Worm (Caenorhabditis elegans): ENCODE results near the gene F58H1.7.

F58H1.7 gene

DNA sequence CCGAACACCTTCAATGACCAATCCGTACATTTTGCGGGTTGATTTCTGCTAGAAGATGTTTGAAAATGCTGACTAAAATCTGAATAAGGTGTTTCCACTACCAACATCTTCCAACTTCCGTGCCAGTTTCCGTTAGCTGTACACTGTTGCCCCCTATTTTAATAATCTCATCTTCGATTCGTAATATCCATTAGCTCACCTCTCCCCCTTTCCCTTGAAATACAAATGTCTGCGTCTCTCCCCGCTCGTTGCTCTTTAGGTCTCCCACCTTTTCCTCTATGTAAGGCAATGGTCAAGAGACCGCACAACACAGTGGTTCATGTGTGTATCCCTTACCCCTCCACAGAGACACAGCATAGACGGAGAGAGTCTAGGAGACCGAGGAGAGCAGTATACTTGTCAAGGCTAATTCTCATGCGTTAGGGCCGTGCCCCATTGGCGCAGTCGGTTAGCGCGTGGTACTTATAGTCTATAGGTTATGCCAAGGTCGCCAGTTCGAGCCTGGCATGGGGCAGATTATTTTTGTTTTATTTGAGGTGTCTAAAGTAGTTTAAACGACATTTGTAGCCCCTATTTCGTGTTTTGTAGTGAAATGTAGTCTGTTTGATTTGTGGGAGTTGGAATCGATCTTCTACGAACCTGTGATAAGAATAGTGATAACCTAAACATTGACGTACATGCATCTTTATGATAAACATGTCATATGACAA lies 37.3 kb upstream of the F58H1.7 start, which contains the start of gene gcy-33:
TSS of gene gcy-33 (minus strand) at position 51 of the 710 bp plus-strand sequence.
- TF ChIP-seq lin-1 (GFP tag; IDR thresholded peaks at IDR 0.05) (peak; percentile 96), egl-43 (GFP tag; IDR thresholded peaks at IDR 0.05) (peak; percentile 97), spr-3 (GFP tag; optimal IDR thresholded peaks at IDR 0.05) (peak; percentile 80), hmg-1.1 (GFP tag; IDR thresholded peaks at IDR 0.05) (peak; percentile 98), hlh-30 (tag; optimal IDR thresholded peaks at IDR 0.05; ENCODE audit: insufficient read depth) (peak; percentile 89), Y48G9A.11 (GFP tag; IDR thresholded peaks at IDR 0.05) (peak; percentile 82), F37D6.2 (tag; optimal IDR thresholded peaks at IDR 0.05) (peak; percentile 32), zip-2 (tag; optimal IDR thresholded peaks at IDR 0.05) (peak; percentile 75), nhr-6 (tag; optimal IDR thresholded peaks at IDR 0.05) (peak; percentile 97), rbr-2 (tag; optimal IDR thresholded peaks at IDR 0.05) (peak; percentile 86), daf-19 (GFP tag; conservative IDR thresholded peaks at IDR 0.05) (peak; percentile 84), dve-1 (tag; optimal IDR thresholded peaks at IDR 0.05; ENCODE audit: insufficient read depth) (peak; percentile 94), attf-4 (tag; optimal IDR thresholded peaks at IDR 0.05) (no peak), aly-2 (tag; optimal IDR thresholded peaks at IDR 0.05) (no peak), ceh-20 (GFP tag; IDR thresholded peaks at IDR 0.05) (peak; percentile 73), Y5F2A.4 (GFP tag; optimal IDR thresholded peaks at IDR 0.05) (peak; percentile 51), F10B5.3 (tag; optimal IDR thresholded peaks at IDR 0.05) (peak; percentile 37), hlh-11 (tag; optimal IDR thresholded peaks at IDR 0.05) (peak; percentile 84), php-3 (GFP tag; IDR thresholded peaks at IDR 0.05) (peak; percentile 93), mdt-29 (GFP tag; IDR thresholded peaks at IDR 0.05) (peak; percentile 89), lim-7 (GFP tag; IDR thresholded peaks at IDR 0.05) (peak; percentile 93), arid-1 (GFP tag; conservative IDR thresholded peaks at IDR 0.05) (peak; percentile 87), fkh-10 (GFP tag; optimal IDR thresholded peaks at IDR 0.05) (no peak), ztf-11 (tag; optimal IDR thresholded peaks at IDR 0.05) (no peak), lir-3 (tag; optimal IDR thresholded peaks at IDR 0.05) (peak; percentile 75), snpc-4 (tag; optimal IDR thresholded peaks at IDR 0.05) (no peak), lin-38 (GFP tag; IDR thresholded peaks at IDR 0.05) (peak; percentile 83), ceh-28 (tag; optimal IDR thresholded peaks at IDR 0.05) (no peak), nhr-102 (tag; optimal IDR thresholded peaks at IDR 0.05) (peak; percentile 92), sdz-12 (GFP tag; optimal IDR thresholded peaks at IDR 0.05) (peak; percentile 94), madf-9 (GFP tag; conservative IDR thresholded peaks at IDR 0.05) (peak; percentile 91), lin-15B (tag; optimal IDR thresholded peaks at IDR 0.05) (no peak), ctbp-1 (GFP tag; IDR thresholded peaks at IDR 0.05) (peak; percentile 83), nhr-111 (GFP tag; optimal IDR thresholded peaks at IDR 0.05) (peak; percentile 93), nhr-42 (GFP tag; IDR thresholded peaks at IDR 0.05) (peak; percentile 77), aha-1 (tag) (peak; percentile 98), pqm-1 (tag; optimal IDR thresholded peaks at IDR 0.05) (no peak), skn-1 (tag; optimal IDR thresholded peaks at IDR 0.05) (no peak), unc-39 (tag; optimal IDR thresholded peaks at IDR 0.05) (no peak), zip-11 (GFP tag; IDR thresholded peaks at IDR 0.05) (0 out of 2 replicates have a peak, but pooled peaks have one; percentile 34), tag-97 (GFP tag; IDR thresholded peaks at IDR 0.05) (no peak), D1046.2 (GFP tag; IDR thresholded peaks at IDR 0.05) (peak; percentile 84; the same call in 1 of the 2 replicates), ceh-32 (tag; optimal IDR thresholded peaks at IDR 0.05; ENCODE audit: poor library complexity) (peak; percentile 38), ama-1 (optimal IDR thresholded peaks at IDR 0.05) (no peak), vab-7 (GFP tag; IDR thresholded peaks at IDR 0.05) (peak; percentile 93), nhr-76 (tag; optimal IDR thresholded peaks at IDR 0.05) (no peak), ceh-82 (tag; optimal IDR thresholded peaks at IDR 0.05) (no peak), pha-4 (GFP tag; IDR thresholded peaks at IDR 0.05) (peak; percentile 91), pha-4 (tag; optimal IDR thresholded peaks at IDR 0.05) (no peak), fos-1 (tag; optimal IDR thresholded peaks at IDR 0.05) (no peak), mep-1 (tag; optimal IDR thresholded peaks at IDR 0.05) (peak; percentile 87)
